Worm (Caenorhabditis elegans) whole organism, young adult: Measurements from ENCODE around the gene F31D4.8.

Source experiments
- C06A6.2 ChIP-seq: fragments of 200-800 bp; sonication (Bioruptor generic); conservative IDR thresholded peaks from 2 replicates; pipeline ENCODE4 v1.3.6; 2022; ENCODE audit warnings: missing genetic modification characterization, missing compliant biosample characterization
- F33H1.4 ChIP-seq: fragments of 200-800 bp; sonication (Bioruptor generic); IDR thresholded peaks from 2 replicates; pipeline ENCODE4 v1.3.6; 2022; ENCODE audit warnings: missing genetic modification reagents, missing genetic modification characterization, missing compliant biosample characterization
- F49E8.2 ChIP-seq: sonication (generic microtip); optimal IDR thresholded peaks from 3 replicates; lab custom pipeline; 2017; ENCODE audit warnings: missing genetic modification characterization, mild to moderate bottlenecking, missing compliant biosample characterization, antibody characterized with exemption, moderate library complexity; ENCODE audit not compliant: insufficient read depth
- ZK185.1 ChIP-seq: sonication (generic microtip); optimal IDR thresholded peaks from 2 replicates; lab custom pipeline; 2016; ENCODE audit warnings: mild to moderate bottlenecking, missing genetic modification characterization, missing compliant biosample characterization; ENCODE audit not compliant: poor library complexity, severe bottlenecking
- atf-7 ChIP-seq: sonication (generic microtip); optimal IDR thresholded peaks from 2 replicates; lab custom pipeline; 2017; ENCODE audit warnings: mild to moderate bottlenecking, missing genetic modification characterization, missing compliant biosample characterization
- ccch-3 ChIP-seq: fragments of 200-800 bp; sonication (Bioruptor generic); optimal IDR thresholded peaks from 2 replicates; lab custom pipeline; 2018; ENCODE audit warnings: mild to moderate bottlenecking, missing genetic modification characterization, missing compliant biosample characterization
- ceh-100 ChIP-seq: fragments of 200-800 bp; sonication (Bioruptor generic); IDR thresholded peaks from 2 replicates; pipeline ENCODE4 v1.3.6; 2022; ENCODE audit warnings: missing genetic modification reagents, missing genetic modification characterization, missing compliant biosample characterization
- ceh-58 ChIP-seq: fragments of 200-800 bp; sonication (Bioruptor generic); IDR thresholded peaks from 2 replicates; pipeline ENCODE4 v1.3.6; 2022; ENCODE audit warnings: missing genetic modification characterization, missing compliant biosample characterization
- chd-7 ChIP-seq: sonication (generic microtip); optimal IDR thresholded peaks from 2 replicates; lab custom pipeline; 2016; ENCODE audit warnings: mild to moderate bottlenecking, missing genetic modification characterization, moderate library complexity, missing compliant biosample characterization
- egrh-3 ChIP-seq: fragments of 200-800 bp; sonication (Bioruptor generic); IDR thresholded peaks from 2 replicates; pipeline ENCODE4 v1.3.6; 2022; ENCODE audit warnings: missing genetic modification reagents, missing genetic modification characterization, missing compliant biosample characterization
- gei-17 ChIP-seq: fragments of 200-800 bp; sonication (Bioruptor generic); optimal IDR thresholded peaks from 2 replicates; lab custom pipeline; 2018; ENCODE audit warnings: mild to moderate bottlenecking, missing genetic modification characterization, missing compliant biosample characterization
- hlh-26 ChIP-seq: fragments of 200-800 bp; sonication (Bioruptor generic); conservative IDR thresholded peaks from 2 replicates; pipeline ENCODE4 v1.3.6; 2022; ENCODE audit warnings: missing genetic modification reagents, missing genetic modification characterization, missing compliant biosample characterization
- let-607 ChIP-seq, 2 experiments: fragments of 200-800 bp in 1 of 2; sonication (Bioruptor generic) in 1 of 2; sonication (generic microtip) in 1 of 2; optimal IDR thresholded peaks; 2 replicates each; lab custom pipeline; 2016 to 2018; ENCODE audit warnings: mild to moderate bottlenecking in 2 of 2, missing compliant biosample characterization in 2 of 2, missing genetic modification characterization in 2 of 2, moderate library complexity in 2 of 2, missing genotype in 1 of 2
- madf-6 ChIP-seq: fragments of 200-800 bp; sonication (Bioruptor generic); IDR thresholded peaks from 2 replicates; pipeline ENCODE4 v1.3.6; 2022; ENCODE audit warnings: missing genetic modification reagents, missing genetic modification characterization, missing compliant biosample characterization
- nhr-120 ChIP-seq: fragments of 200-800 bp; sonication (Bioruptor generic); IDR thresholded peaks from 2 replicates; pipeline ENCODE4 v1.3.6; 2022; ENCODE audit warnings: missing genetic modification characterization, missing compliant biosample characterization
- nhr-27 ChIP-seq: fragments of 200-800 bp; sonication (Bioruptor generic); optimal IDR thresholded peaks from 2 replicates; lab custom pipeline; 2018; ENCODE audit warnings: mild to moderate bottlenecking, missing genetic modification characterization, moderate library complexity, missing compliant biosample characterization
- pbrm-1 ChIP-seq: fragments of 200-800 bp; sonication (Bioruptor generic); IDR thresholded peaks from 2 replicates; pipeline ENCODE4 v1.3.6; 2022; ENCODE audit warnings: missing genetic modification reagents, missing genetic modification characterization, missing compliant biosample characterization
- sea-2 ChIP-seq: fragments of 200-800 bp; sonication (Bioruptor generic); IDR thresholded peaks from 2 replicates; pipeline ENCODE4 v1.3.6; 2022; ENCODE audit warnings: missing genetic modification characterization, missing compliant biosample characterization
- zim-3 ChIP-seq: sonication (generic microtip); optimal IDR thresholded peaks from 2 replicates; lab custom pipeline; 2017; ENCODE audit warnings: mild to moderate bottlenecking, missing genetic modification characterization, moderate library complexity, missing compliant biosample characterization
- ztf-22 ChIP-seq: fragments of 200-800 bp; sonication (Bioruptor generic); optimal IDR thresholded peaks from 2 replicates; lab custom pipeline; 2018; ENCODE audit warnings: mild to moderate bottlenecking, missing genetic modification characterization, moderate library complexity, missing compliant biosample characterization
- ztf-25 ChIP-seq: fragments of 200-800 bp; sonication (Bioruptor generic); IDR thresholded peaks from 2 replicates; pipeline ENCODE4 v1.3.6; 2022; ENCODE audit warnings: missing genetic modification reagents, missing genetic modification characterization, missing compliant biosample characterization
- ztf-26 ChIP-seq: sonication (generic microtip); optimal IDR thresholded peaks from 2 replicates; lab custom pipeline; 2017; ENCODE audit warnings: missing genetic modification characterization, missing compliant biosample characterization
- ztf-6 ChIP-seq: fragments of 200-800 bp; sonication (Bioruptor generic); IDR thresholded peaks from 2 replicates; pipeline ENCODE4 v1.3.6; 2022; ENCODE audit warnings: missing genetic modification reagents, missing genetic modification characterization, missing compliant biosample characterization

Gene F31D4.8

DNA sequence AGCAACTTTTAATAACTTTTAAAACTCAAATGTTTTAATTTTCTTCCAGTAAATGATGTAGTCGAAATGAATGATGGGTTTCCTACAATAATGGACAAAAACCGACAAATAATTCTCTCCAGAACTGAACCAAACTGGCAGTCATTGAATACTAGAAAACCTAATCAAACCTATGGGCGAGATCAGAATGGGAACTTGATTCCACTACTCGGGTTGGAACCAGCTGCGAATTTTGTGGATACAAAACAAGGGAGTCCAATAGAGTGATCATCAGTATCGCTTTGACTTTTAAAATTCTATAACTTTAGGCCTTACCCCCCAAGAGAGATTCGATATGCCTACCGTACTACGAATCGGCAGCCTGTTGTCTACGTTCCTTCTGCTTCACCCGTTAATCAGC is 41.6 kb downstream of the F31D4.8 start:
- TF ChIP-seq zim-3 (tag; lab: Kevin White, UChicago): no peak
- no peak for TF ChIP-seq gei-17 (GFP tag; lab: Kevin White, UChicago)
- no peak for TF ChIP-seq C06A6.2
- no peak for TF ChIP-seq F49E8.2 (tag; lab: Kevin White, UChicago)

ce11 chrV:20824962-20825609 is 43.1 kb downstream of the F31D4.8 start, which contains the start of the genes gcy-22 and grl-14:
Gene gcy-22, minus strand, starts transcription at chrV:20825062.
Gene grl-14, plus strand, starts transcription at chrV:20825559.
- TF ChIP-seq egrh-3 (no peak), nhr-120 (GFP tag; lab: Robert Waterston, UW) (no peak), sea-2 (no peak), let-607 (tag; optimal IDR thresholded peaks at IDR 0.05; lab: Kevin White, UChicago) (no peak), hlh-26 (GFP tag; lab: Robert Waterston, UW) (no peak), ccch-3 (no peak), atf-7 (no peak), ztf-26 (tag; lab: Kevin White, UChicago) (no peak), ztf-6 (GFP tag; lab: Robert Waterston, UW) (no peak), madf-6 (GFP tag; lab: Robert Waterston, UW) (no peak), gei-17 (GFP tag; lab: Kevin White, UChicago) (no peak), ZK185.1 (no peak), ztf-22 (GFP tag; lab: Kevin White, UChicago) (no peak), ceh-100 (GFP tag; lab: Robert Waterston, UW) (no peak)
- TF ChIP-seq, all 124 proteins: peak for 0

DNA sequence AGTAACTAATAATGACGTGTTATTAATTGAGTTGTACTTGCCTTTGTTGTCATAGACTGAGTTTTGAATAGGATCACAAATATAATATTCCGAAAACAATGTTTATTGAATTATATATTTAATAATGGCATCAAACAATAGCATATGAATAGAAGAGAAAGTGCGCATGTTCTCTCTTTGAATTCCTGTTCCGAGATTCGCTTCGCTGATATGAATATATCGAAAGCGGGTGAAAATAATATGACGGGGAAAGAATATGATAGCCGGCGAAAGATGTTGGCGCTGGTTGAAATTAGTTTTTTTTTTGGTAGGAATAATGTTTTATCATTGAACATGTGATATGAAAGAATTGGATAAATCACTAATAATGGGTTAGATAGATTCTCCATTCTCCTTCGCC is 48.2 kb downstream of the F31D4.8 start, which contains the start of gene T03D8.6:
T03D8.6 (minus strand) TSS at position 298 of the 400 bp plus-strand sequence.
- TF ChIP-seq pbrm-1 (GFP tag; lab: Robert Waterston, UW) (no peak), F33H1.4 (GFP tag; lab: Robert Waterston, UW) (no peak), chd-7 (tag; lab: Kevin White, UChicago) (no peak), ceh-58 (GFP tag; lab: Robert Waterston, UW) (no peak), ztf-6 (GFP tag; lab: Robert Waterston, UW) (no peak), nhr-27 (tag; lab: Kevin White, UChicago) (no peak), ztf-25 (GFP tag; lab: Robert Waterston, UW) (no peak)
